Fruit fly (Drosophila melanogaster) whole organism, embryonic: ENCODE results near the gene hale.

Experiments
- CG11085 ChIP-seq: fragments of 200-800 bp; sonication (Bioruptor generic); IDR thresholded peaks from 2 replicates; pipeline ENCODE4 v1.3.6; 2022; ENCODE audit warnings: missing biosample characterization, missing genetic modification characterization
- CG13287 ChIP-seq: fragments of 200-800 bp; sonication (Bioruptor generic); IDR thresholded peaks from 2 replicates; pipeline ENCODE4 v1.3.6; 2022; ENCODE audit warnings: missing biosample characterization, missing genetic modification characterization; ENCODE audit not compliant: partially characterized antibody
- CG14710 ChIP-seq: fragments of 200-800 bp; sonication (Bioruptor generic); optimal IDR thresholded peaks from 3 replicates; lab custom pipeline; 2019; ENCODE audit warnings: missing biosample characterization, mild to moderate bottlenecking, missing genetic modification characterization, moderate library complexity
- CG15073 ChIP-seq: fragments of 200-800 bp; sonication (Bioruptor generic); optimal IDR thresholded peaks from 2 replicates; lab custom pipeline; 2016; ENCODE audit warnings: missing biosample characterization, missing genetic modification characterization
- CG15696 ChIP-seq: fragments of 200-800 bp; sonication (Bioruptor generic); optimal IDR thresholded peaks from 2 replicates; lab custom pipeline; 2019; ENCODE audit warnings: missing biosample characterization, mild to moderate bottlenecking, missing genetic modification characterization, moderate library complexity
- CG1603 ChIP-seq: fragments of 200-800 bp; sonication (Bioruptor generic); optimal IDR thresholded peaks from 2 replicates; lab custom pipeline; 2019; ENCODE audit warnings: missing biosample characterization, mild to moderate bottlenecking, missing genetic modification characterization, moderate library complexity
- CG17186 ChIP-seq: fragments of 200-800 bp; sonication (Bioruptor generic); optimal IDR thresholded peaks from 3 replicates; lab custom pipeline; 2017; ENCODE audit warnings: missing biosample characterization, missing genetic modification reagents, missing genetic modification characterization
- CG17359 ChIP-seq: fragments of 200-800 bp; sonication (Bioruptor generic); optimal IDR thresholded peaks from 3 replicates; lab custom pipeline; 2018; ENCODE audit warnings: missing biosample characterization, mild to moderate bottlenecking, missing genetic modification characterization, moderate library complexity
- CG17385 ChIP-seq: fragments of 200-800 bp; sonication (Bioruptor generic); optimal IDR thresholded peaks from 3 replicates; lab custom pipeline; 2018; ENCODE audit warnings: missing biosample characterization, mild to moderate bottlenecking, missing genetic modification characterization
- CG17568 ChIP-seq: fragments of 200-800 bp; sonication (Bioruptor generic); optimal IDR thresholded peaks from 2 replicates; lab custom pipeline; 2018; ENCODE audit warnings: missing biosample characterization, mild to moderate bottlenecking, missing genetic modification characterization, moderate library complexity
- CG17802 ChIP-seq: fragments of 200-800 bp; sonication (Bioruptor generic); optimal IDR thresholded peaks from 2 replicates; lab custom pipeline; 2018; ENCODE audit warnings: missing biosample characterization, mild to moderate bottlenecking, missing genetic modification characterization, moderate library complexity
- CG18011 ChIP-seq: fragments of 200-800 bp; sonication (Bioruptor generic); optimal IDR thresholded peaks from 2 replicates; lab custom pipeline; 2017; ENCODE audit warnings: missing biosample characterization, missing genetic modification characterization, mild to moderate bottlenecking, moderate library complexity, missing genotype
- CG1832 ChIP-seq: fragments of 200-800 bp; sonication (Bioruptor generic); optimal IDR thresholded peaks from 2 replicates; lab custom pipeline; 2017; ENCODE audit warnings: missing biosample characterization, mild to moderate bottlenecking, missing genetic modification characterization, inconsistent platforms
- CG2889 ChIP-seq: fragments of 200-800 bp; sonication (Bioruptor generic); IDR thresholded peaks from 3 replicates; pipeline ENCODE4 v1.3.6; 2022; ENCODE audit warnings: missing biosample characterization, missing genetic modification characterization
- CG31365 ChIP-seq: fragments of 200-800 bp; sonication (Bioruptor generic); optimal IDR thresholded peaks from 2 replicates; lab custom pipeline; 2018; ENCODE audit warnings: missing biosample characterization, mild to moderate bottlenecking, missing genetic modification characterization
- CG31388 ChIP-seq: fragments of 200-800 bp; sonication (Bioruptor generic); optimal IDR thresholded peaks from 2 replicates; lab custom pipeline; 2016; ENCODE audit warnings: missing biosample characterization, missing genetic modification characterization
- CG31441 ChIP-seq: fragments of 200-800 bp; sonication (Bioruptor generic); IDR thresholded peaks from 2 replicates; pipeline ENCODE4 v1.3.6; 2022; ENCODE audit warnings: missing biosample characterization, missing genetic modification characterization
- CG34376 ChIP-seq: fragments of 200-800 bp; sonication (Bioruptor generic); optimal IDR thresholded peaks from 2 replicates; lab custom pipeline; 2018; ENCODE audit warnings: missing biosample characterization, mild to moderate bottlenecking, missing genetic modification characterization
- CG3838 ChIP-seq: fragments of 200-800 bp; sonication (Bioruptor generic); optimal IDR thresholded peaks from 3 replicates; lab custom pipeline; 2016; ENCODE audit warnings: missing biosample characterization, missing genetic modification characterization
- CG43689 ChIP-seq: fragments of 200-800 bp; sonication (Bioruptor generic); IDR thresholded peaks from 2 replicates; pipeline ENCODE4 v1.3.6; 2022; ENCODE audit warnings: missing biosample characterization, missing genetic modification characterization
- CG4820 ChIP-seq: fragments of 200-800 bp; sonication (Bioruptor generic); optimal IDR thresholded peaks from 3 replicates; lab custom pipeline; 2016; ENCODE audit warnings: missing biosample characterization, missing genetic modification characterization
- CG6175 ChIP-seq: fragments of 200-800 bp; sonication (Bioruptor generic); IDR thresholded peaks from 3 replicates; pipeline ENCODE4 v1.3.6; 2022; ENCODE audit warnings: missing biosample characterization, missing genetic modification characterization
- CG6689 ChIP-seq: fragments of 200-800 bp; sonication (Bioruptor generic); IDR thresholded peaks from 2 replicates; pipeline ENCODE4 v1.3.6; 2022; ENCODE audit warnings: missing biosample characterization, missing genetic modification characterization
- CG9609 ChIP-seq: fragments of 200-800 bp; sonication (Bioruptor generic); optimal IDR thresholded peaks from 3 replicates; lab custom pipeline; 2016; ENCODE audit warnings: missing biosample characterization, missing genetic modification characterization
- CG9797 ChIP-seq: fragments of 200-800 bp; sonication (Bioruptor generic); optimal IDR thresholded peaks from 3 replicates; lab custom pipeline; 2018; ENCODE audit warnings: missing biosample characterization, mild to moderate bottlenecking, missing genetic modification characterization
- Camta ChIP-seq: fragments of 200-800 bp; sonication (Bioruptor generic); optimal IDR thresholded peaks from 2 replicates; lab custom pipeline; 2016; ENCODE audit warnings: missing biosample characterization, missing genetic modification characterization
- HLH3B ChIP-seq: fragments of 200-800 bp; sonication (Bioruptor generic); IDR thresholded peaks from 2 replicates; pipeline ENCODE4 v1.3.6; 2022; ENCODE audit warnings: missing biosample characterization, missing genetic modification characterization
- Hr39 ChIP-seq: fragments of >200 bp; optimal IDR thresholded peaks from 2 replicates; lab custom pipeline; 2017
- Lhr ChIP-seq: fragments of 200-800 bp; sonication (Bioruptor generic); optimal IDR thresholded peaks from 3 replicates; lab custom pipeline; 2017; ENCODE audit warnings: mild to moderate bottlenecking, missing biosample characterization, missing genetic modification reagents, missing genetic modification characterization
- Nf-YB ChIP-seq: fragments of 200-800 bp; sonication (Bioruptor generic); optimal IDR thresholded peaks from 3 replicates; lab custom pipeline; 2019; ENCODE audit warnings: missing biosample characterization, mild to moderate bottlenecking, missing genetic modification characterization, moderate library complexity
- Pdp1 ChIP-seq, 2 experiments: fragments of 200-800 bp; sonication (Bioruptor generic); optimal IDR thresholded peaks; 3 replicates each; lab custom pipeline; 2016; ENCODE audit warnings: missing biosample characterization in 2 of 2, missing genetic modification characterization in 2 of 2, mild to moderate bottlenecking in 1 of 2, moderate library complexity in 1 of 2
- Sox100B ChIP-seq: fragments of 200-800 bp; sonication (Bioruptor generic); optimal IDR thresholded peaks from 3 replicates; lab custom pipeline; 2018; ENCODE audit warnings: missing biosample characterization, mild to moderate bottlenecking, missing genetic modification characterization
- Usf ChIP-seq: fragments of 200-800 bp; sonication (Bioruptor generic); optimal IDR thresholded peaks from 2 replicates; lab custom pipeline; 2017; ENCODE audit warnings: missing genotype, missing biosample characterization, missing genetic modification characterization
- cg ChIP-seq: fragments of 200-800 bp; sonication (Bioruptor generic); optimal IDR thresholded peaks from 3 replicates; lab custom pipeline; 2019; ENCODE audit warnings: missing biosample characterization, mild to moderate bottlenecking, missing genetic modification characterization, moderate library complexity
- crc ChIP-seq: fragments of 200-800 bp; sonication (Bioruptor generic); optimal IDR thresholded peaks from 2 replicates; lab custom pipeline; 2016; ENCODE audit warnings: missing biosample characterization, missing genetic modification characterization
- fd64A ChIP-seq: fragments of 200-800 bp; sonication (Bioruptor generic); optimal IDR thresholded peaks from 3 replicates; lab custom pipeline; 2018; ENCODE audit warnings: missing biosample characterization, mild to moderate bottlenecking, missing genetic modification characterization
- hkb ChIP-seq, 2 experiments: fragments of 200-800 bp in 1 of 2; fragments of >200 bp in 1 of 2; sonication (Bioruptor generic) in 1 of 2; IDR thresholded peaks in 1 of 2; optimal IDR thresholded peaks in 1 of 2; 2 replicates each; pipeline versions ENCODE4 v1.3.6 to Lab custom; 2017 to 2022; ENCODE audit warnings: missing biosample characterization in 1 of 2, missing genetic modification characterization in 1 of 2
- ind ChIP-seq: fragments of 200-800 bp; sonication (Bioruptor generic); optimal IDR thresholded peaks from 3 replicates; lab custom pipeline; 2016; ENCODE audit warnings: missing biosample characterization, missing genetic modification characterization
- jing ChIP-seq: fragments of 200-800 bp; sonication (Bioruptor generic); optimal IDR thresholded peaks from 2 replicates; lab custom pipeline; 2018; ENCODE audit warnings: missing biosample characterization, mild to moderate bottlenecking, missing genetic modification characterization
- lab ChIP-seq: fragments of 200-800 bp; sonication (Bioruptor generic); optimal IDR thresholded peaks from 3 replicates; lab custom pipeline; 2017; ENCODE audit warnings: missing biosample characterization, missing genetic modification characterization, mild to moderate bottlenecking, moderate library complexity, missing genetic modification reagents
- org-1 ChIP-seq: fragments of 200-800 bp; sonication (Bioruptor generic); optimal IDR thresholded peaks from 2 replicates; lab custom pipeline; 2017; ENCODE audit warnings: missing biosample characterization, missing genetic modification characterization
- otp ChIP-seq: fragments of 200-800 bp; sonication (Bioruptor generic); IDR thresholded peaks from 3 replicates; pipeline ENCODE4, ENCODE4 v1.3.6; 2022; ENCODE audit warnings: missing biosample characterization, missing genetic modification characterization
- p53 ChIP-seq: fragments of 200-800 bp; sonication (Bioruptor generic); optimal IDR thresholded peaks from 2 replicates; lab custom pipeline; 2016; ENCODE audit warnings: missing biosample characterization, missing genetic modification characterization
- slou ChIP-seq: fragments of 200-800 bp; sonication (Bioruptor generic); optimal IDR thresholded peaks from 3 replicates; lab custom pipeline; 2016; ENCODE audit warnings: missing biosample characterization, missing genetic modification characterization
- sna ChIP-seq: fragments of 200-800 bp; sonication (Bioruptor generic); IDR thresholded peaks from 2 replicates; pipeline ENCODE4 v1.3.6; 2022; ENCODE audit warnings: missing biosample characterization, missing genetic modification characterization; ENCODE audit not compliant: partially characterized antibody
- so ChIP-seq: fragments of 200-800 bp; sonication (Bioruptor generic); IDR thresholded peaks from 3 replicates; pipeline ENCODE4 v1.3.6; 2022; ENCODE audit warnings: missing biosample characterization, missing genetic modification characterization
- sqz ChIP-seq: fragments of 200-800 bp; sonication (Bioruptor generic); optimal IDR thresholded peaks from 3 replicates; lab custom pipeline; 2018; ENCODE audit warnings: missing biosample characterization, mild to moderate bottlenecking, missing genetic modification characterization
- vfl ChIP-seq: fragments of 200-800 bp; sonication (Bioruptor generic); optimal IDR thresholded peaks from 2 replicates; lab custom pipeline; 2016; ENCODE audit warnings: missing biosample characterization, missing genetic modification characterization
- wdn ChIP-seq: fragments of 200-800 bp; sonication (Bioruptor generic); IDR thresholded peaks from 2 replicates; pipeline ENCODE4 v1.3.6; 2022; ENCODE audit warnings: missing biosample characterization, missing genetic modification characterization
- z ChIP-seq: fragments of 200-800 bp; sonication (Bioruptor generic); IDR thresholded peaks from 3 replicates; pipeline ENCODE4 v1.3.6; 2022; ENCODE audit warnings: missing biosample characterization, missing genetic modification characterization
- zfh1 ChIP-seq: fragments of 200-800 bp; sonication (Bioruptor generic); IDR thresholded peaks from 3 replicates; pipeline ENCODE4 v1.3.6; 2022; ENCODE audit warnings: missing biosample characterization, missing genetic modification characterization

hale gene

dm6 chr3L:20000081-20000736 is 14.5 kb upstream of the hale start, which contains the start of the genes Tom20 and Gabat (continued):
- no peak for TF ChIP-seq CG1832 (GFP tag; lab: Kevin White, UChicago)
- TF ChIP-seq CG9609 (GFP tag; lab: Kevin White, UChicago), result no peak
- no peak for TF ChIP-seq CG17359
- no peak for TF ChIP-seq p53 (GFP tag; lab: Kevin White, UChicago)
- TF ChIP-seq crc, result no peak
- TF ChIP-seq Usf (GFP tag; lab: Kevin White, UChicago), result no peak
- TF ChIP-seq zfh1 (GFP tag; lab: Robert Waterston, UW), result no peak
- TF ChIP-seq so (GFP tag; lab: Robert Waterston, UW), result no peak
- no peak for TF ChIP-seq CG6175 (GFP tag; lab: Robert Waterston, UW)
- TF ChIP-seq hkb (optimal IDR thresholded peaks at IDR 0.05; lab: Kevin White, UChicago), result no peak
- TF ChIP-seq hkb (GFP tag; IDR thresholded peaks at IDR 0.05; lab: Robert Waterston, UW), result no peak
- no peak for TF ChIP-seq otp (GFP tag; lab: Robert Waterston, UW)
- no peak for TF ChIP-seq CG15696 (tag; lab: Kevin White, UChicago)
- TF ChIP-seq Nf-YB (GFP tag; lab: Kevin White, UChicago), result no peak
- TF ChIP-seq CG34376, result no peak
- TF ChIP-seq CG31388 (GFP tag; lab: Kevin White, UChicago), result no peak
- no peak for TF ChIP-seq CG6689 (GFP tag; lab: Robert Waterston, UW)
- no peak for TF ChIP-seq CG2889 (GFP tag; lab: Robert Waterston, UW)
- TF ChIP-seq CG3838 (GFP tag; lab: Kevin White, UChicago), result no peak
- no peak for TF ChIP-seq z
- TF ChIP-seq HLH3B (GFP tag; lab: Robert Waterston, UW), result no peak
- no peak for TF ChIP-seq sqz
- TF ChIP-seq CG1603 (tag; lab: Kevin White, UChicago), result peak; percentile 34
- no peak for TF ChIP-seq ind (GFP tag; lab: Kevin White, UChicago)
- peak; percentile 6 for TF ChIP-seq CG17568 (GFP tag; lab: Kevin White, UChicago)
- no peak for TF ChIP-seq CG15073
- no peak for TF ChIP-seq CG31365 (tag; lab: Kevin White, UChicago)
- no peak for TF ChIP-seq CG18011 (GFP tag; lab: Kevin White, UChicago)
- TF ChIP-seq lab, result no peak
- no peak for TF ChIP-seq org-1 (GFP tag; lab: Kevin White, UChicago)
- no peak for TF ChIP-seq CG43689 (GFP tag; lab: Robert Waterston, UW)
- no peak for TF ChIP-seq slou
- no peak for TF ChIP-seq CG13287 (GFP tag; lab: Robert Waterston, UW)
- TF ChIP-seq sna (GFP tag; lab: Robert Waterston, UW), result no peak
- peak; percentile 26 for TF ChIP-seq Sox100B (GFP tag; lab: Kevin White, UChicago)
- TF ChIP-seq cg (GFP tag; lab: Kevin White, UChicago), result peak; percentile 72
- no peak for TF ChIP-seq fd64A (GFP tag; lab: Kevin White, UChicago)
- no peak for TF ChIP-seq CG4820 (GFP tag; lab: Kevin White, UChicago)
- no peak for TF ChIP-seq CG9797
- no peak for TF ChIP-seq Lhr
- TF ChIP-seq Hr39 (lab: Kevin White, UChicago), result no peak
- TF ChIP-seq CG14710, result no peak
- no peak for TF ChIP-seq wdn (GFP tag; lab: Robert Waterston, UW)
- TF ChIP-seq CG11085 (GFP tag; lab: Robert Waterston, UW), result no peak
- no peak for TF ChIP-seq jing (GFP tag; lab: Kevin White, UChicago)
- TF ChIP-seq Camta (GFP tag; lab: Kevin White, UChicago), result no peak
- TF ChIP-seq CG17186 (GFP tag; lab: Kevin White, UChicago), result no peak
- no peak for TF ChIP-seq Pdp1 (GFP tag; optimal IDR thresholded peaks at IDR 0.05; lab: Kevin White, UChicago)
- TF ChIP-seq CG31441 (GFP tag; lab: Robert Waterston, UW), result no peak
- TF ChIP-seq CG17385 (GFP tag; lab: Kevin White, UChicago), result peak; percentile 15
- TF ChIP-seq CG17802 (tag; lab: Kevin White, UChicago), result no peak
- TF ChIP-seq vfl, result no peak
